Fruit fly (Drosophila melanogaster) whole organism, prepupa: Measurements from ENCODE around the gene CG15923.
A peak's percentile ranks its signal among the peaks of the same experiment; 100 is the strongest.

Experiments
- Blimp-1 ChIP-seq: fragments of 200-800 bp; sonication (Bioruptor generic); optimal IDR thresholded peaks from 3 replicates; lab custom pipeline; 2017; ENCODE audit warnings: missing biosample characterization, missing genetic modification characterization, mild to moderate bottlenecking, moderate library complexity, missing genetic modification reagents
- CG10631 ChIP-seq: fragments of 200-800 bp; sonication (Bioruptor generic); optimal IDR thresholded peaks from 2 replicates; lab custom pipeline; 2016; ENCODE audit warnings: missing biosample characterization, missing genetic modification characterization
- CG10669 ChIP-seq: fragments of 200-800 bp; sonication (Bioruptor generic); optimal IDR thresholded peaks from 3 replicates; lab custom pipeline; 2018; ENCODE audit warnings: missing biosample characterization, mild to moderate bottlenecking, missing genetic modification characterization, moderate library complexity
- CG11294 ChIP-seq: fragments of 200-800 bp; sonication (Bioruptor generic); IDR thresholded peaks from 2 replicates; pipeline ENCODE4 v1.3.6; 2022; ENCODE audit warnings: missing biosample characterization, missing genetic modification characterization
- CG11762 ChIP-seq: fragments of 200-800 bp; sonication (Bioruptor generic); optimal IDR thresholded peaks from 3 replicates; lab custom pipeline; 2016; ENCODE audit warnings: missing biosample characterization, missing genetic modification characterization; ENCODE audit not compliant: insufficient read depth
- CG11902 ChIP-seq: fragments of 200-800 bp; sonication (Bioruptor generic); optimal IDR thresholded peaks from 3 replicates; lab custom pipeline; 2016; ENCODE audit warnings: missing biosample characterization, missing genetic modification characterization
- CG1621 ChIP-seq: fragments of 200-800 bp; sonication (Bioruptor generic); optimal IDR thresholded peaks from 3 replicates; lab custom pipeline; 2018; ENCODE audit warnings: missing biosample characterization, mild to moderate bottlenecking, missing genetic modification characterization
- CG34406 ChIP-seq: fragments of 200-800 bp; sonication (Bioruptor generic); optimal IDR thresholded peaks from 3 replicates; lab custom pipeline; 2016; ENCODE audit warnings: missing biosample characterization, missing genetic modification characterization
- CG3919 ChIP-seq: fragments of 200-800 bp; sonication (Bioruptor generic); optimal IDR thresholded peaks from 3 replicates; lab custom pipeline; 2016; ENCODE audit warnings: missing biosample characterization, missing genetic modification characterization
- CG4318 ChIP-seq: fragments of 200-800 bp; sonication (Bioruptor generic); optimal IDR thresholded peaks from 3 replicates; lab custom pipeline; 2017; ENCODE audit warnings: missing biosample characterization, mild to moderate bottlenecking, missing genetic modification characterization
- CG6163 ChIP-seq: fragments of 200-800 bp; sonication (Bioruptor generic); IDR thresholded peaks from 3 replicates; pipeline ENCODE4 v1.3.6; 2022; ENCODE audit warnings: missing biosample characterization, missing genetic modification characterization
- CG6276 ChIP-seq: fragments of 200-800 bp; sonication (Bioruptor generic); optimal IDR thresholded peaks from 2 replicates; lab custom pipeline; 2017; ENCODE audit warnings: missing biosample characterization, mild to moderate bottlenecking, missing genetic modification characterization
- CG6792 ChIP-seq: fragments of 200-800 bp; sonication (Bioruptor generic); optimal IDR thresholded peaks from 3 replicates; lab custom pipeline; 2016; ENCODE audit warnings: missing biosample characterization, missing genetic modification characterization
- CG6808 ChIP-seq: fragments of 200-800 bp; sonication (Bioruptor generic); optimal IDR thresholded peaks from 3 replicates; lab custom pipeline; 2017; ENCODE audit warnings: missing biosample characterization, missing genetic modification characterization, mild to moderate bottlenecking, moderate library complexity, missing genetic modification reagents
- CG6854 ChIP-seq: fragments of 200-800 bp; sonication (Bioruptor generic); optimal IDR thresholded peaks from 2 replicates; lab custom pipeline; 2017; ENCODE audit warnings: missing biosample characterization, mild to moderate bottlenecking, missing genetic modification characterization
- CG8119 ChIP-seq: fragments of 200-800 bp; sonication (Bioruptor generic); IDR thresholded peaks from 3 replicates; pipeline ENCODE4 v1.3.6; 2022; ENCODE audit warnings: missing biosample characterization, missing genetic modification characterization
- CG8632 ChIP-seq: fragments of 200-800 bp; sonication (Bioruptor generic); optimal IDR thresholded peaks from 3 replicates; lab custom pipeline; 2016; ENCODE audit warnings: missing biosample characterization, missing genetic modification characterization
- CG9139 ChIP-seq: fragments of 200-800 bp; sonication (Bioruptor generic); optimal IDR thresholded peaks from 3 replicates; lab custom pipeline; 2017; ENCODE audit warnings: missing biosample characterization, mild to moderate bottlenecking, missing genetic modification characterization
- Eip78C ChIP-seq: fragments of 200-800 bp; sonication (Bioruptor generic); peaks from one replicate; lab custom pipeline; 2016; ENCODE audit warnings: missing biosample characterization, missing genetic modification characterization
- Ets21C ChIP-seq: fragments of 200-800 bp; sonication (Bioruptor generic); optimal IDR thresholded peaks from 3 replicates; lab custom pipeline; 2016; ENCODE audit warnings: missing biosample characterization, missing genetic modification characterization
- Gug ChIP-seq: fragments of 200-800 bp; sonication (Bioruptor generic); IDR thresholded peaks from 2 replicates; pipeline ENCODE4 v1.3.6; 2022; ENCODE audit warnings: missing biosample characterization, missing genetic modification characterization
- Lpt ChIP-seq: fragments of 200-800 bp; sonication (Bioruptor generic); optimal IDR thresholded peaks from 3 replicates; lab custom pipeline; 2016; ENCODE audit warnings: missing biosample characterization, missing genetic modification characterization
- OdsH ChIP-seq: fragments of 200-800 bp; sonication (Bioruptor generic); optimal IDR thresholded peaks from 3 replicates; lab custom pipeline; 2016; ENCODE audit warnings: missing biosample characterization, missing genetic modification characterization
- acj6 ChIP-seq: fragments of 200-800 bp; sonication (Bioruptor generic); optimal IDR thresholded peaks from 3 replicates; lab custom pipeline; 2016; ENCODE audit warnings: missing biosample characterization, missing genetic modification characterization
- dsx ChIP-seq: fragments of 200-800 bp; optimal IDR thresholded peaks from 3 replicates; lab custom pipeline; 2019; ENCODE audit warnings: missing biosample characterization, mild to moderate bottlenecking, missing genetic modification characterization, moderate library complexity; ENCODE audit not compliant: poor library complexity, severe bottlenecking
- eg ChIP-seq: fragments of 200-800 bp; sonication (Bioruptor generic); IDR thresholded peaks from 3 replicates; pipeline ENCODE4 v1.3.6; 2022; ENCODE audit warnings: missing biosample characterization, missing genetic modification characterization
- esn ChIP-seq: fragments of 200-800 bp; sonication (Bioruptor generic); optimal IDR thresholded peaks from 2 replicates; lab custom pipeline; 2016; ENCODE audit warnings: missing biosample characterization, mild to moderate bottlenecking, missing genetic modification characterization, moderate library complexity
- lz ChIP-seq: fragments of 200-800 bp; sonication (Bioruptor generic); optimal IDR thresholded peaks from 3 replicates; lab custom pipeline; 2016; ENCODE audit warnings: missing biosample characterization, missing genetic modification characterization
- net ChIP-seq: fragments of 200-800 bp; sonication (Bioruptor generic); optimal IDR thresholded peaks from 3 replicates; lab custom pipeline; 2016; ENCODE audit warnings: missing biosample characterization, missing genetic modification characterization
- pdm3 ChIP-seq: fragments of 200-800 bp; sonication (Bioruptor generic); optimal IDR thresholded peaks from 3 replicates; lab custom pipeline; 2016; ENCODE audit warnings: missing biosample characterization, missing genetic modification characterization
- salr ChIP-seq, 2 experiments: fragments of 200-800 bp; sonication (Bioruptor generic); optimal IDR thresholded peaks; 3 replicates each; lab custom pipeline; 2016 to 2018; ENCODE audit warnings: missing biosample characterization in 2 of 2, missing genetic modification characterization in 2 of 2, mild to moderate bottlenecking in 1 of 2
- spab ChIP-seq: fragments of 200-800 bp; sonication (Bioruptor generic); optimal IDR thresholded peaks from 2 replicates; lab custom pipeline; 2017; ENCODE audit warnings: missing biosample characterization, mild to moderate bottlenecking, missing genetic modification characterization, missing genetic modification reagents
- vri ChIP-seq: fragments of 200-800 bp; sonication (Bioruptor generic); optimal IDR thresholded peaks from 3 replicates; lab custom pipeline; 2016; ENCODE audit warnings: missing biosample characterization, mild to moderate bottlenecking, missing genetic modification characterization

CG15923 gene

DNA sequence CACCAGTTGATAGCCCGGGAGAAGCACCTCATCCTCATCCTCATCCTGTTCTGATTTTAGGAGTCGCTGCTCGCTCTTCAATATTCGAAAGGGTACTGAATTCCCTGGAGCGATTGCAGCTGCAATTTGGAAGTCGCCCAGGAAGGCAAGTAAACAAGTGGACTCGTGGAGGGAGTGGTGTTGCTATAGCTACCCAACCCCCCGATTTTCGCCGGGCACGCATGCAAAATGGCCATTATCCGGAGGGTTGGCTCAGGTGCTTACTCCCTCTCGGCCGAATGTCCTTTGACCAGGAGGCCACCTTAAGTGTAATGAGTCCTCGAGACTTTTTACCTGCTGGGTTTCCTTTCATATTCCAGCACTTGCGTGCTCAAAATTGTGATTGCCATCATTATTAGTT lies at the start of gene CG15923:
TSS of gene CG15923 (minus strand) at position 101 of the 400 bp plus-strand sequence.
- TF ChIP-seq esn, result no peak
- no peak for TF ChIP-seq CG6792 (GFP tag; lab: Kevin White, UChicago)
- TF ChIP-seq CG8632 (GFP tag; lab: Kevin White, UChicago), result no peak
- TF ChIP-seq CG8119 (GFP tag; lab: Robert Waterston, UW), result no peak
- no peak for TF ChIP-seq CG10669 (GFP tag; lab: Kevin White, UChicago)
- TF ChIP-seq CG3919 (GFP tag; lab: Kevin White, UChicago), result no peak
- TF ChIP-seq Lpt (GFP tag; lab: Kevin White, UChicago), result no peak
- TF ChIP-seq salr (GFP tag; optimal IDR thresholded peaks at IDR 0.05; lab: Kevin White, UChicago), result no peak
- no peak for TF ChIP-seq CG6808
- no peak for TF ChIP-seq CG9139 (GFP tag; lab: Kevin White, UChicago)

DNA sequence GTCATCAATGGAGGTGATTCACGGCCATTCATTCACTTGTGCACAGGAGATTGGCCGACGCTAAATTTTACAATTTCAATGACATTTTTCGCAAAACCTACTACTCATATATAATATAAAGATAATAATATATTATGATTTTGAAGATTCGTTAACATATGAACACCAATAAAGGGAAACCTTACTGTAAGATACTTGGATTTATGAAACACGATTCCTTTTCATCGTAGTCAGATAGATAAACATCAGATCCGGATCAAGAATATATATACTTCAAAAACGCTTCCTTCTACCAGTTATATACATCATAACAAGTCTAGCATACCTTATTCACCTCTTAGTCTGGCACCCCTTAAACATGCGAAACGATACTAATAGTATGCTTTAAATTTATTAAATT lies 43.1 kb upstream of the CG15923 start, which contains the start of gene Nep4:
TSS of gene Nep4 (minus strand) at position 101 of the 400 bp plus-strand sequence.
- no peak for TF ChIP-seq Eip78C (GFP tag; lab: Kevin White, UChicago)
- no peak for TF ChIP-seq net (GFP tag; lab: Kevin White, UChicago)
- no peak for TF ChIP-seq CG6163 (GFP tag; lab: Robert Waterston, UW)
- no peak for TF ChIP-seq CG10631 (GFP tag; lab: Kevin White, UChicago)
- no peak for TF ChIP-seq Ets21C (GFP tag; lab: Kevin White, UChicago)
- TF ChIP-seq CG3919 (GFP tag; lab: Kevin White, UChicago), result no peak
- TF ChIP-seq pdm3, result no peak
- TF ChIP-seq vri (GFP tag; lab: Kevin White, UChicago), result no peak
- TF ChIP-seq CG8119 (GFP tag; lab: Robert Waterston, UW), result no peak
- TF ChIP-seq Gug (GFP tag; lab: Robert Waterston, UW), result no peak
- TF ChIP-seq CG10669 (GFP tag; lab: Kevin White, UChicago), result no peak

DNA sequence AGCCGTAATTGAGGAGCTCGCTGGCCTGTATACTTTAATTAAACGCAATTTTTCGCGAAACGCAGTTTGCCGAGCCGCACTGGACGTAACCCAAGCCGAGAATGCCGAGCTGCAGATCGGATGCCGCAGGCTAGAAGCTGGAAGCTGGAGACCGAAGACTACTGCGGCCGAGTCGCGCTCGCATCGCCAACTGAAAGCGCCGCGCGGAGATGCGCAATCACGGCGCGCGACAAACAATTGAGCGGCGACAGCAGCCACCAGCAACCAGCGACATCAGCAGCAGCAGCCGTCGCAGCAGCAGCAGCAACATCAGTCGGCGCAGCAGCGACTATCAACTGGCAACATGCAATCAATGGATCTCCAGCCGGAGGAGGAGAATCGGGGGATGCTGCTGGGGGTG lies 39.9 kb upstream of the CG15923 start:
- TF ChIP-seq CG1621 (tag; lab: Kevin White, UChicago) (no peak), Ets21C (GFP tag; lab: Kevin White, UChicago) (no peak), CG3919 (GFP tag; lab: Kevin White, UChicago) (peak; percentile 12), CG6276 (GFP tag; lab: Kevin White, UChicago) (no peak)

DNA sequence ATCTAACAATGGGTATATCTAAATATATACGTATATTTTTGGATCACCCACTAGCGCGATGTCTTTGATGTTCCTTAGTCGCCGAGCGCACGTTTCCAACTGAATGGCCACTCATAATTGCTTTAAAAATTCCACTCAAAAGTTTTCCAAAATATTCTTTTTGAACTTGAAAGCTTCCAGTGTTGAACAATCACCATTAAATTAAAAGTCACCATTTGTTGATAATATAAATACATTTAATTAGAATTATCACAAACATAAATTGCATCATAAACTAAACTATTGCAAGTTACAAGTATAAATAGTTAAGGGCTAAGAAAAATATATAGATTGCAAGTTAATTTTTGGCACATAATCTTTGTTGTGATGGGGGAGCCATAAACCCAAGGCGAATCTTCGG lies 35.6 kb upstream of the CG15923 start, which contains the start of gene GluRIID:
TSS of gene GluRIID (minus strand) at position 101 of the 400 bp plus-strand sequence.
- TF ChIP-seq CG11902 (GFP tag; lab: Kevin White, UChicago), result no peak
- TF ChIP-seq eg (GFP tag; lab: Robert Waterston, UW), result no peak
- no peak for TF ChIP-seq CG6854
- TF ChIP-seq Blimp-1 (GFP tag; lab: Kevin White, UChicago), result no peak
- TF ChIP-seq lz (GFP tag; lab: Kevin White, UChicago), result no peak
- TF ChIP-seq esn, result no peak
- TF ChIP-seq CG11762 (GFP tag; lab: Kevin White, UChicago), result no peak
- no peak for TF ChIP-seq spab (GFP tag; lab: Kevin White, UChicago)
- TF ChIP-seq CG4318 (GFP tag; lab: Kevin White, UChicago), result no peak
- no peak for TF ChIP-seq CG1621 (tag; lab: Kevin White, UChicago)
- no peak for TF ChIP-seq CG11294 (GFP tag; lab: Robert Waterston, UW)

DNA sequence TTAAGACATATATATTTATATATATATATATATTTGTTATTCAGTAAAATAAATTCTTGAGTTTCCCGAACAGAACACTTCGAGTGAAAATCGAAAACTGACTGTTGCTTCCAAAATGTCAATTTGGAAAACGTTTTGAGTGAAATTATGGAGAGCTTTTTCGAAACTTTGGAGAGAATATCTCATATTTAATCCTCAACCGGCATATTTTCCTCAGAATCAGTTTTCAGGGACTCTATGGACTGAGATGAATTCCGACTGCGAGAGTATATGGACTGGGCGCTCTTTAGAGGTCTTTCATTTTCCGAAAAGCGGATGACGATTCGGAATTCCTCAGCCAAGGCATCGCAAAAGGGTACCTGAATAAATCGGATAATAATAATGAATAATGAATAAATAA lies 31.9 kb upstream of the CG15923 start, which contains the start of gene GluRIIE:
TSS of gene GluRIIE (minus strand) at position 101 of the 400 bp plus-strand sequence.
- TF ChIP-seq dsx (GFP tag; lab: Kevin White, UChicago), result no peak
- no peak for TF ChIP-seq esn
- no peak for TF ChIP-seq CG34406 (GFP tag; lab: Kevin White, UChicago)
- TF ChIP-seq CG10631 (GFP tag; lab: Kevin White, UChicago), result no peak
- TF ChIP-seq CG11902 (GFP tag; lab: Kevin White, UChicago), result no peak
- no peak for TF ChIP-seq OdsH (GFP tag; lab: Kevin White, UChicago)
- no peak for TF ChIP-seq acj6
- TF ChIP-seq CG10669 (GFP tag; lab: Kevin White, UChicago), result no peak
